Worm (Caenorhabditis elegans) whole organism, L1 larva: ENCODE measurements around the gene R05D3.12.

Experiments used
- C16A3.4 ChIP-seq: fragments of 150-350 bp; optimal IDR thresholded peaks from 2 replicates; lab custom pipeline; 2014; ENCODE audit warnings: missing biosample characterization, missing genetic modification characterization
- Y116A8C.19 ChIP-seq: sonication (generic microtip); optimal IDR thresholded peaks from 2 replicates; lab custom pipeline; 2016; ENCODE audit warnings: missing compliant biosample characterization, missing genetic modification characterization, borderline replicate concordance
- aly-2 ChIP-seq: fragments of 150-350 bp; optimal IDR thresholded peaks from 2 replicates; lab custom pipeline; 2014; ENCODE audit warnings: missing biosample characterization, missing genetic modification characterization
- blmp-1 ChIP-seq: fragments of 150-350 bp; optimal IDR thresholded peaks from 2 replicates; lab custom pipeline; 2014; ENCODE audit warnings: missing biosample characterization, missing genetic modification characterization
- fkh-4 ChIP-seq: sonication (generic microtip); optimal IDR thresholded peaks from 2 replicates; lab custom pipeline; 2016; ENCODE audit warnings: missing compliant biosample characterization, missing genetic modification characterization, borderline replicate concordance
- lin-13 ChIP-seq: fragments of 150-350 bp; optimal IDR thresholded peaks from 2 replicates; lab custom pipeline; 2014; ENCODE audit warnings: missing biosample characterization, missing genetic modification reagents, missing genetic modification characterization
- nhr-47 ChIP-seq: sonication (generic microtip); optimal IDR thresholded peaks from 2 replicates; lab custom pipeline; 2016; ENCODE audit warnings: mild to moderate bottlenecking, missing genetic modification characterization, moderate library complexity, missing compliant biosample characterization
- nhr-76 ChIP-seq: sonication (generic microtip); optimal IDR thresholded peaks from 2 replicates; lab custom pipeline; 2017; ENCODE audit warnings: missing biosample characterization, missing genetic modification characterization
- nhr-77 ChIP-seq: fragments of 150-350 bp; optimal IDR thresholded peaks from 2 replicates; lab custom pipeline; 2014; ENCODE audit warnings: missing biosample characterization, missing genetic modification characterization
- sup-37 ChIP-seq: fragments of 200-800 bp; sonication (Bioruptor generic); optimal IDR thresholded peaks from 2 replicates; lab custom pipeline; 2018; ENCODE audit warnings: mild to moderate bottlenecking, missing genetic modification characterization, missing compliant biosample characterization
- unc-62 ChIP-seq: fragments of 150-350 bp; optimal IDR thresholded peaks from 2 replicates; lab custom pipeline; 2014; ENCODE audit warnings: missing biosample characterization, missing genetic modification reagents, missing genetic modification characterization
- unc-86 ChIP-seq: sonication (generic microtip); optimal IDR thresholded peaks from 2 replicates; lab custom pipeline; 2016; ENCODE audit warnings: missing genetic modification characterization, missing compliant biosample characterization
- zag-1 ChIP-seq: fragments of 150-350 bp; optimal IDR thresholded peaks from 2 replicates; lab custom pipeline; 2014; ENCODE audit warnings: missing biosample characterization, missing genetic modification characterization
- ztf-4 ChIP-seq: fragments of 150-350 bp; optimal IDR thresholded peaks from 2 replicates; lab custom pipeline; 2014; ENCODE audit warnings: missing biosample characterization, missing genetic modification characterization

ce11 chrIII:8401887-8402286, 21.1 kb downstream of the R05D3.12 start, which contains the start of gene lap-1:
- TF ChIP-seq nhr-77 (tag; lab: Kevin White, UChicago) (no peak), aly-2 (no peak), blmp-1 (tag; lab: Kevin White, UChicago) (no peak), nhr-47 (tag; lab: Kevin White, UChicago) (no peak), ztf-4 (tag; lab: Kevin White, UChicago) (no peak), lin-13 (GFP tag; lab: Kevin White, UChicago) (no peak), unc-62 (GFP tag; lab: Kevin White, UChicago) (no peak), sup-37 (GFP tag; lab: Kevin White, UChicago) (no peak), nhr-76 (tag; lab: Kevin White, UChicago) (no peak), C16A3.4 (tag; lab: Kevin White, UChicago) (no peak), unc-86 (tag; lab: Kevin White, UChicago) (no peak), fkh-4 (tag; lab: Kevin White, UChicago) (no peak), Y116A8C.19 (tag; lab: Kevin White, UChicago) (no peak), zag-1 (tag; lab: Kevin White, UChicago) (no peak)
